ENCODE assay signal across 1 worm cellular context in genomic region chrII:11132542-11132941, ce11.
TF ChIP-seq lines count a peak whose summit lies in the region.

F40F8.11 (minus strand) TSS chrII:11132590.

TF ChIP-seq in whole organism, L1 larva, 84 proteins besides CTCF, POLR2A, EP300 and RAD21 (continued from another document):
- TF ChIP-seq sox-4 (tag; optimal IDR thresholded peaks at IDR 0.05; lab: Kevin White, UChicago) = no peak
- TF ChIP-seq sptf-1 (tag; optimal IDR thresholded peaks at IDR 0.05; lab: Kevin White, UChicago) = no peak
- peak; percentile 62 for TF ChIP-seq C16A3.4 (tag; optimal IDR thresholded peaks at IDR 0.05; lab: Kevin White, UChicago)
- peak; percentile 22 for TF ChIP-seq elt-2 (tag; optimal IDR thresholded peaks at IDR 0.05; lab: Kevin White, UChicago)
- TF ChIP-seq fos-1 (tag; optimal IDR thresholded peaks at IDR 0.05; lab: Kevin White, UChicago) = no peak
- no peak for TF ChIP-seq nhr-12 (tag; optimal IDR thresholded peaks at IDR 0.05; lab: Kevin White, UChicago)
- TF ChIP-seq nhr-47 (tag; optimal IDR thresholded peaks at IDR 0.05; lab: Kevin White, UChicago) = peak; percentile 53
- no peak for TF ChIP-seq snpc-4 (tag; optimal IDR thresholded peaks at IDR 0.05; lab: Kevin White, UChicago)
- peak; percentile 57 for TF ChIP-seq skn-1 (tag; optimal IDR thresholded peaks at IDR 0.05; lab: Kevin White, UChicago)
- peak; percentile 43 for TF ChIP-seq lin-14 (GFP tag; optimal IDR thresholded peaks at IDR 0.05; lab: Kevin White, UChicago)
- no peak for TF ChIP-seq fkh-10 (GFP tag; optimal IDR thresholded peaks at IDR 0.05; lab: Kevin White, UChicago)
- TF ChIP-seq egl-27 (tag; optimal IDR thresholded peaks at IDR 0.05; lab: Kevin White, UChicago) = no peak
- no peak for TF ChIP-seq F16B12.6 (tag; optimal IDR thresholded peaks at IDR 0.05; lab: Kevin White, UChicago)
- no peak for TF ChIP-seq fkh-8 (tag; optimal IDR thresholded peaks at IDR 0.05; lab: Kevin White, UChicago)
- peak in 1 of 3 experiments; percentile 11 for TF ChIP-seq ceh-82 (tag; optimal IDR thresholded peaks at IDR 0.05; lab: Kevin White, UChicago)
- no peak for TF ChIP-seq nhr-84 (tag; optimal IDR thresholded peaks at IDR 0.05; lab: Kevin White, UChicago)
- TF ChIP-seq unc-130 (tag; optimal IDR thresholded peaks at IDR 0.05; lab: Kevin White, UChicago) = no peak
- TF ChIP-seq C34B4.2 (tag; optimal IDR thresholded peaks at IDR 0.05; lab: Kevin White, UChicago) = no peak
- no peak for TF ChIP-seq C04F5.9 (tag; optimal IDR thresholded peaks at IDR 0.05; lab: Kevin White, UChicago)
- peak; percentile 26 for TF ChIP-seq tbx-2 (tag; optimal IDR thresholded peaks at IDR 0.05; lab: Kevin White, UChicago)
- TF ChIP-seq mef-2 (tag; optimal IDR thresholded peaks at IDR 0.05; lab: Kevin White, UChicago) = no peak
- TF ChIP-seq unc-62 (GFP tag; optimal IDR thresholded peaks at IDR 0.05; lab: Kevin White, UChicago) = no peak
- TF ChIP-seq zag-1 (tag; optimal IDR thresholded peaks at IDR 0.05; lab: Kevin White, UChicago) = no peak
- TF ChIP-seq jun-1 (tag; optimal IDR thresholded peaks at IDR 0.05; lab: Kevin White, UChicago) = no peak
- TF ChIP-seq ets-5 (GFP tag; IDR thresholded peaks at IDR 0.05; lab: Robert Waterston, UW) = no peak
- no peak for TF ChIP-seq aly-2 (tag; optimal IDR thresholded peaks at IDR 0.05; lab: Kevin White, UChicago)
- TF ChIP-seq mab-9 (GFP tag; IDR thresholded peaks at IDR 0.05; lab: Robert Waterston, UW) = no peak
- TF ChIP-seq vab-15 (tag; optimal IDR thresholded peaks at IDR 0.05; lab: Kevin White, UChicago) = no peak
- TF ChIP-seq pag-3 (tag; optimal IDR thresholded peaks at IDR 0.05; lab: Kevin White, UChicago; ENCODE audit: borderline replicate concordance, insufficient read depth) = no peak
- TF ChIP-seq pqm-1 (tag; optimal IDR thresholded peaks at IDR 0.05; lab: Kevin White, UChicago) = no peak
- no peak for TF ChIP-seq sup-37 (GFP tag; optimal IDR thresholded peaks at IDR 0.05; lab: Kevin White, UChicago)
- no peak for TF ChIP-seq ztf-4 (tag; optimal IDR thresholded peaks at IDR 0.05; lab: Kevin White, UChicago)
- TF ChIP-seq ama-1 (optimal IDR thresholded peaks at IDR 0.05; lab: Kevin White, UChicago) = no peak
- TF ChIP-seq efl-1 (optimal IDR thresholded peaks at IDR 0.05; lab: Kevin White, UChicago) = peak; percentile 49 to 88
- peak; percentile 90 to 99 for TF ChIP-seq efl-1 (GFP tag; optimal IDR thresholded peaks at IDR 0.05 in 1 of 2; lab: Kevin White, UChicago)
- peak; percentile 30 for TF ChIP-seq dsc-1 (tag; optimal IDR thresholded peaks at IDR 0.05; lab: Kevin White, UChicago)
- no peak for TF ChIP-seq ceh-8 (GFP tag; optimal IDR thresholded peaks at IDR 0.05; lab: Kevin White, UChicago)
- TF ChIP-seq nhr-19 (GFP tag; conservative IDR thresholded peaks at IDR 0.05; lab: Robert Waterston, UW) = peak; percentile 28; the same call in 1 of the 2 replicates
- TF ChIP-seq nhr-237 (tag; optimal IDR thresholded peaks at IDR 0.05; lab: Kevin White, UChicago) = no peak
- TF ChIP-seq ztf-11 (tag; optimal IDR thresholded peaks at IDR 0.05; lab: Kevin White, UChicago) = no peak
